Worm (Caenorhabditis elegans) whole organism, young adult: ENCODE measurements around the gene ZC132.9.
"Not testable (repeated sequence)": the region's sequence is repeated elsewhere in the genome, so short reads cannot be mapped to it uniquely, and the experiment has no call there.

Experiments used
- C06A6.2 ChIP-seq: fragments of 200-800 bp; sonication (Bioruptor generic); conservative IDR thresholded peaks from 2 replicates; pipeline ENCODE4 v1.3.6; 2022; ENCODE audit warnings: missing genetic modification characterization, missing compliant biosample characterization
- attf-5 ChIP-seq: fragments of 200-800 bp; sonication (Bioruptor generic); optimal IDR thresholded peaks from 2 replicates; lab custom pipeline; 2018; ENCODE audit warnings: mild to moderate bottlenecking, missing genetic modification characterization, missing compliant biosample characterization
- gei-17 ChIP-seq: fragments of 200-800 bp; sonication (Bioruptor generic); optimal IDR thresholded peaks from 2 replicates; lab custom pipeline; 2018; ENCODE audit warnings: mild to moderate bottlenecking, missing genetic modification characterization, missing compliant biosample characterization
- rec-8 ChIP-seq, 2 experiments: sonication (generic microtip); optimal IDR thresholded peaks; 2 replicates each; lab custom pipeline; 2016; ENCODE audit warnings: mild to moderate bottlenecking in 2 of 2, missing genetic modification characterization in 2 of 2, missing genetic modification reagents in 2 of 2, missing genotype in 2 of 2, missing biosample characterization in 1 of 2, missing compliant biosample characterization in 1 of 2, moderate library complexity in 1 of 2
- somi-1 ChIP-seq: fragments of 200-800 bp; sonication (Bioruptor generic); optimal IDR thresholded peaks from 2 replicates; lab custom pipeline; 2018; ENCODE audit warnings: mild to moderate bottlenecking, missing genetic modification characterization, missing compliant biosample characterization
- ztf-3 ChIP-seq: fragments of 200-800 bp; sonication (Bioruptor generic); optimal IDR thresholded peaks from 2 replicates; lab custom pipeline; 2018; ENCODE audit warnings: mild to moderate bottlenecking, missing genetic modification characterization, missing compliant biosample characterization

ZC132.9 gene

ce11 chrV:4271258-4271657 lies 48.5 kb downstream of the ZC132.9 start, which contains the start of gene srt-38:
Gene srt-38 (minus strand): TSS chrV:4271358.
- TF ChIP-seq attf-5; ztf-3 (GFP tag; lab: Kevin White, UChicago); C06A6.2 (GFP tag; lab: Robert Waterston, UW): not testable (repeated sequence)

DNA sequence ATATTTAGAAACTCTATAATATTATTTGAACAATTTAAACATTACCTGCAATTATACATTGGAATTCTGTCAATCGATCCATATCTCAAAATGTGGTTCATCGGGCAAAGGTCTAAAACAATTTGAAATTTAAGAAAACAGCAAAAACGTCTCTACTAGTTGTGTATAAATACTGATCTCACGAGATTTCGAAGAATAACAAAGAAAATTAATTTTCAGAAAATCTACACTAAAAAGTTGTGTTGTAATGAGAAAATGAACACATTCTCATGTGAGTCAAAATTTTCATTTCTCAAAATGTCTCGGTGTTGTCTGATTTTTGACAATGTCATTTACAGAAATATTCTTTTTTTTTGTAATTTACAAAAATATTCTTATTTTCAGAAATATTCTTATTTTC lies 51.6 kb downstream of the ZC132.9 start, which contains the start of gene srt-36:
Gene srt-36 (minus strand): TSS at position 101 of the 400 bp plus-strand sequence.
- not testable (repeated sequence) for TF ChIP-seq somi-1; gei-17 (GFP tag; lab: Kevin White, UChicago); rec-8 (tag; optimal IDR thresholded peaks at IDR 0.05; lab: Kevin White, UChicago)
